Worm (Caenorhabditis elegans): ENCODE measurements around the gene flp-23.

The flp-23 gene

DNA sequence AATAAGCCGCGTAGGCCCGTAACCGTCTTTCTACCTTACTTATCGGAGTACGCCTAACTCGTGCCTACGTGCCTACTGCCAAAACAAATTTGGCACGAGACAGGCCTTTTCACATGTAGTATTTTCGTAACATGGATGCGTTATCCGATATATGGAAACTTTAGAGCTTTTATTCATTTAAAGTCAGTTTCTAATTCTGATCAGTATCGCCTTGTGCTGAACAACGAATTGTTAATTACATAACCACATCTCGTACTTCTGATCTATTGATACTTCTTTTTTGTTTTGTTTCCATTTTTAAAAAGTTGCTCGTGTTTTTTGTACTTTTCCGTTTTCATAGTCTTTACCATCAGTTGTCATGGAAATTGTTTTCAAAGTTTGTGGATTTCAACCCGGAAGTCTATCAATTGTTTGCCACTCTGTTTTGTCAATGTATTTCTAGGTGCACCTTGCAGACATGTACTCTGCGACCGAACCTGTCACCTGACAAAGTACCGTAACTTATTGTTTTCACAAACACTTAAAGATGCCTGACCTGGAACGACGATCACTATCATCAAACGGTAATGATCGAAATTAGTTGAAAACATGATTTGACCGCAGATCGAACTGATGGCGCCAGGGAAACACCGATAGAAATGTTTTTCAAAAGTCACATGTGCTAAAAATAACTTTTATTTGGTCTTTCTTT lies 7.3 kb downstream of the flp-23 start:
- TF ChIP-seq mdl-1 (tag; optimal IDR thresholded peaks at IDR 0.05) (no peak), nhr-77 (tag; optimal IDR thresholded peaks at IDR 0.05) (no peak), nhr-11 (tag; optimal IDR thresholded peaks at IDR 0.05) (no peak), skn-1 (tag; optimal IDR thresholded peaks at IDR 0.05) (no peak), nhr-25 (tag; optimal IDR thresholded peaks at IDR 0.05) (no peak), nhr-12 (tag; optimal IDR thresholded peaks at IDR 0.05) (no peak), nhr-23 (tag; optimal IDR thresholded peaks at IDR 0.05) (no peak), lsy-12 (tag; optimal IDR thresholded peaks at IDR 0.05) (no peak), lin-15B (tag; optimal IDR thresholded peaks at IDR 0.05) (no peak)

DNA sequence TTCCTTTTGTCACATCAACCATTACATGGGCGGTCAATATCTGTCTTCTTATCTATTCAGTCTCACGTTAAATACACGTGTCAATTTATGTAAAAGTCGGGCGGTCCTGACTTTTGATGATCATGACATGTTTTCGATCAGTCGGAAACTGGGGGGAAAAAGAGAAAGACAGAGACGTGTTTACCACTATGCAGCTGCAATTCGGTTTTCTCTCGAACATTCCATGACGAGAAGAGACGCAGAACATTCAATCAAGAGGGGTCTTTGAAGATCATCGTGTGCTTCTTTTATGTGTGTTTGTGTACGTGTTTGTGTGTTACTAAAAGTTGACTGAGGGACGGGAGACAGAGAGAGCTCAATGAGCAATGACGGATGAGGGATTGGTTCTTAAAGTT lies 7.8 kb downstream of the flp-23 start:
- TF ChIP-seq fkh-10 (GFP tag; optimal IDR thresholded peaks at IDR 0.05) = no peak
- no peak for TF ChIP-seq zag-1 (tag; optimal IDR thresholded peaks at IDR 0.05)
- peak; percentile 90 for TF ChIP-seq ama-1 (optimal IDR thresholded peaks at IDR 0.05)
- peak; percentile 89 for TF ChIP-seq jun-1 (tag; optimal IDR thresholded peaks at IDR 0.05)
- peak; percentile 92 for TF ChIP-seq nhr-25 (tag; optimal IDR thresholded peaks at IDR 0.05)
- TF ChIP-seq daf-12 (tag; optimal IDR thresholded peaks at IDR 0.05) = no peak
- TF ChIP-seq R02D3.7 (tag; optimal IDR thresholded peaks at IDR 0.05) = peak; percentile 33
- TF ChIP-seq eor-1 (tag; optimal IDR thresholded peaks at IDR 0.05) = peak in 1 of 2 experiments; percentile 32
- peak; percentile 85 for TF ChIP-seq elt-1 (tag; optimal IDR thresholded peaks at IDR 0.05)
- peak; percentile 37 for TF ChIP-seq hmg-11 (tag; optimal IDR thresholded peaks at IDR 0.05)
- TF ChIP-seq fkh-2 (tag; optimal IDR thresholded peaks at IDR 0.05) = peak; percentile 25
- no peak for TF ChIP-seq unc-39 (tag; optimal IDR thresholded peaks at IDR 0.05)
- peak; percentile 46 for TF ChIP-seq nhr-76 (tag; optimal IDR thresholded peaks at IDR 0.05)
- peak; percentile 88 for TF ChIP-seq lin-39 (tag; optimal IDR thresholded peaks at IDR 0.05)
- peak; percentile 98 for TF ChIP-seq pha-4 (tag; optimal IDR thresholded peaks at IDR 0.05)
- TF ChIP-seq nhr-237 (tag; optimal IDR thresholded peaks at IDR 0.05) = no peak
- TF ChIP-seq ceh-82 (tag; optimal IDR thresholded peaks at IDR 0.05) = no peak
- no peak for TF ChIP-seq sea-2 (GFP tag; optimal IDR thresholded peaks at IDR 0.05)
- no peak for TF ChIP-seq ZK546.5 (tag; optimal IDR thresholded peaks at IDR 0.05)
- TF ChIP-seq lsy-12 (tag; optimal IDR thresholded peaks at IDR 0.05) = peak; percentile 89
- no peak for TF ChIP-seq ceh-16 (tag; optimal IDR thresholded peaks at IDR 0.05)
- no peak for TF ChIP-seq nhr-28 (tag; optimal IDR thresholded peaks at IDR 0.05)
- TF ChIP-seq nhr-11 (tag; optimal IDR thresholded peaks at IDR 0.05) = peak; percentile 78
- peak; percentile 96 for TF ChIP-seq nhr-23 (tag; optimal IDR thresholded peaks at IDR 0.05)
- TF ChIP-seq mml-1 (tag; optimal IDR thresholded peaks at IDR 0.05) = peak; percentile 79
- peak; percentile 98 for TF ChIP-seq elt-2 (tag; optimal IDR thresholded peaks at IDR 0.05)
- TF ChIP-seq unc-62 (GFP tag; optimal IDR thresholded peaks at IDR 0.05) = peak; percentile 84
- TF ChIP-seq nhr-77 (tag; optimal IDR thresholded peaks at IDR 0.05) = no peak
- peak; percentile 52 for TF ChIP-seq lin-15B (tag; optimal IDR thresholded peaks at IDR 0.05)
- peak; percentile 66 for TF ChIP-seq ztf-4 (tag; optimal IDR thresholded peaks at IDR 0.05)
- no peak for TF ChIP-seq ceh-9 (tag; optimal IDR thresholded peaks at IDR 0.05)
- peak; percentile 79 for TF ChIP-seq ceh-28 (tag; optimal IDR thresholded peaks at IDR 0.05)
- peak; percentile 99 for TF ChIP-seq egl-5 (tag; optimal IDR thresholded peaks at IDR 0.05)
- peak; percentile 88 for TF ChIP-seq tbx-2 (tag; optimal IDR thresholded peaks at IDR 0.05)
- TF ChIP-seq nfya-1 (tag; optimal IDR thresholded peaks at IDR 0.05; ENCODE audit: insufficient read depth) = peak; percentile 85
- TF ChIP-seq pqm-1 (tag; optimal IDR thresholded peaks at IDR 0.05) = peak; percentile 82
- TF ChIP-seq elt-3 (tag; optimal IDR thresholded peaks at IDR 0.05) = peak in 1 of 3 experiments; percentile 90
- TF ChIP-seq fos-1 (tag; optimal IDR thresholded peaks at IDR 0.05) = no peak
- no peak for TF ChIP-seq nhr-12 (tag; optimal IDR thresholded peaks at IDR 0.05)
- TF ChIP-seq snpc-4 (tag; optimal IDR thresholded peaks at IDR 0.05) = peak; percentile 74
- peak; percentile 93 for TF ChIP-seq nhr-43 (tag; optimal IDR thresholded peaks at IDR 0.05; ENCODE audit: poor library complexity, severe bottlenecking)
- peak; percentile 58 for TF ChIP-seq egl-27 (tag; optimal IDR thresholded peaks at IDR 0.05)
- no peak for TF ChIP-seq nhr-67 (tag; optimal IDR thresholded peaks at IDR 0.05)
- peak; percentile 78 for TF ChIP-seq mdl-1 (tag; optimal IDR thresholded peaks at IDR 0.05)
- TF ChIP-seq aly-2 (tag; optimal IDR thresholded peaks at IDR 0.05) = no peak
- no peak for TF ChIP-seq ztf-11 (tag; optimal IDR thresholded peaks at IDR 0.05)
- peak; percentile 80 for TF ChIP-seq skn-1 (tag; optimal IDR thresholded peaks at IDR 0.05)
